Fruit fly (Drosophila melanogaster) whole organism, prepupa: Measurements from ENCODE around the gene RhoGDI.

ENCODE experiments used
- Blimp-1 ChIP-seq: fragments of 200-800 bp; sonication (Bioruptor generic); optimal IDR thresholded peaks from 3 replicates; lab custom pipeline; 2017; ENCODE audit warnings: missing biosample characterization, missing genetic modification characterization, mild to moderate bottlenecking, moderate library complexity, missing genetic modification reagents
- CG10631 ChIP-seq: fragments of 200-800 bp; sonication (Bioruptor generic); optimal IDR thresholded peaks from 2 replicates; lab custom pipeline; 2016; ENCODE audit warnings: missing biosample characterization, missing genetic modification characterization
- CG10669 ChIP-seq: fragments of 200-800 bp; sonication (Bioruptor generic); optimal IDR thresholded peaks from 3 replicates; lab custom pipeline; 2018; ENCODE audit warnings: missing biosample characterization, mild to moderate bottlenecking, missing genetic modification characterization, moderate library complexity
- CG11762 ChIP-seq: fragments of 200-800 bp; sonication (Bioruptor generic); optimal IDR thresholded peaks from 3 replicates; lab custom pipeline; 2016; ENCODE audit warnings: missing biosample characterization, missing genetic modification characterization; ENCODE audit not compliant: insufficient read depth
- CG16779 ChIP-seq: fragments of 200-800 bp; sonication (Bioruptor generic); optimal IDR thresholded peaks from 3 replicates; lab custom pipeline; 2017; ENCODE audit warnings: missing biosample characterization, mild to moderate bottlenecking, missing genetic modification characterization
- CG3032 ChIP-seq: fragments of 200-800 bp; optimal IDR thresholded peaks from 2 replicates; lab custom pipeline; 2019; ENCODE audit warnings: missing biosample characterization, mild to moderate bottlenecking, missing genetic modification characterization, moderate library complexity
- CG31627 ChIP-seq: fragments of 200-800 bp; sonication (Bioruptor generic); optimal IDR thresholded peaks from 3 replicates; lab custom pipeline; 2016; ENCODE audit warnings: missing biosample characterization, missing genetic modification characterization
- CG32006 ChIP-seq: fragments of 200-800 bp; sonication (Bioruptor generic); optimal IDR thresholded peaks from 3 replicates; lab custom pipeline; 2017; ENCODE audit warnings: missing biosample characterization, mild to moderate bottlenecking, missing genetic modification characterization
- CG34406 ChIP-seq: fragments of 200-800 bp; sonication (Bioruptor generic); optimal IDR thresholded peaks from 3 replicates; lab custom pipeline; 2016; ENCODE audit warnings: missing biosample characterization, missing genetic modification characterization
- CG3919 ChIP-seq: fragments of 200-800 bp; sonication (Bioruptor generic); optimal IDR thresholded peaks from 3 replicates; lab custom pipeline; 2016; ENCODE audit warnings: missing biosample characterization, missing genetic modification characterization
- CG4318 ChIP-seq: fragments of 200-800 bp; sonication (Bioruptor generic); optimal IDR thresholded peaks from 3 replicates; lab custom pipeline; 2017; ENCODE audit warnings: missing biosample characterization, mild to moderate bottlenecking, missing genetic modification characterization
- CG6163 ChIP-seq: fragments of 200-800 bp; sonication (Bioruptor generic); IDR thresholded peaks from 3 replicates; pipeline ENCODE4 v1.3.6; 2022; ENCODE audit warnings: missing biosample characterization, missing genetic modification characterization
- CG6276 ChIP-seq: fragments of 200-800 bp; sonication (Bioruptor generic); optimal IDR thresholded peaks from 2 replicates; lab custom pipeline; 2017; ENCODE audit warnings: missing biosample characterization, mild to moderate bottlenecking, missing genetic modification characterization
- CG6792 ChIP-seq: fragments of 200-800 bp; sonication (Bioruptor generic); optimal IDR thresholded peaks from 3 replicates; lab custom pipeline; 2016; ENCODE audit warnings: missing biosample characterization, missing genetic modification characterization
- CG6808 ChIP-seq: fragments of 200-800 bp; sonication (Bioruptor generic); optimal IDR thresholded peaks from 3 replicates; lab custom pipeline; 2017; ENCODE audit warnings: missing biosample characterization, missing genetic modification characterization, mild to moderate bottlenecking, moderate library complexity, missing genetic modification reagents
- CG6854 ChIP-seq: fragments of 200-800 bp; sonication (Bioruptor generic); optimal IDR thresholded peaks from 2 replicates; lab custom pipeline; 2017; ENCODE audit warnings: missing biosample characterization, mild to moderate bottlenecking, missing genetic modification characterization
- CG8119 ChIP-seq: fragments of 200-800 bp; sonication (Bioruptor generic); IDR thresholded peaks from 3 replicates; pipeline ENCODE4 v1.3.6; 2022; ENCODE audit warnings: missing biosample characterization, missing genetic modification characterization
- CG8632 ChIP-seq: fragments of 200-800 bp; sonication (Bioruptor generic); optimal IDR thresholded peaks from 3 replicates; lab custom pipeline; 2016; ENCODE audit warnings: missing biosample characterization, missing genetic modification characterization
- CG9139 ChIP-seq: fragments of 200-800 bp; sonication (Bioruptor generic); optimal IDR thresholded peaks from 3 replicates; lab custom pipeline; 2017; ENCODE audit warnings: missing biosample characterization, mild to moderate bottlenecking, missing genetic modification characterization
- Eip75B ChIP-seq: fragments of 200-800 bp; sonication (Bioruptor generic); optimal IDR thresholded peaks from 3 replicates; lab custom pipeline; 2016; ENCODE audit warnings: missing biosample characterization, missing genetic modification characterization
- Eip78C ChIP-seq: fragments of 200-800 bp; sonication (Bioruptor generic); peaks from one replicate; lab custom pipeline; 2016; ENCODE audit warnings: missing biosample characterization, missing genetic modification characterization
- Ets21C ChIP-seq: fragments of 200-800 bp; sonication (Bioruptor generic); optimal IDR thresholded peaks from 3 replicates; lab custom pipeline; 2016; ENCODE audit warnings: missing biosample characterization, missing genetic modification characterization
- Ets96B ChIP-seq: fragments of 200-800 bp; optimal IDR thresholded peaks from 2 replicates; lab custom pipeline; 2019; ENCODE audit warnings: missing biosample characterization, mild to moderate bottlenecking, missing genetic modification characterization, moderate library complexity
- Gug ChIP-seq: fragments of 200-800 bp; sonication (Bioruptor generic); IDR thresholded peaks from 2 replicates; pipeline ENCODE4 v1.3.6; 2022; ENCODE audit warnings: missing biosample characterization, missing genetic modification characterization
- Hr38 ChIP-seq: sonication (Bioruptor generic); optimal IDR thresholded peaks from 2 replicates; lab custom pipeline; 2016; ENCODE audit warnings: missing biosample characterization, missing genetic modification characterization
- Hr39 ChIP-seq: fragments of 200-800 bp; sonication (Bioruptor generic); optimal IDR thresholded peaks from 2 replicates; lab custom pipeline; 2016; ENCODE audit warnings: missing biosample characterization, missing genetic modification characterization
- Hr4 ChIP-seq: fragments of 200-800 bp; sonication (Bioruptor generic); optimal IDR thresholded peaks from 3 replicates; lab custom pipeline; 2016; ENCODE audit warnings: missing biosample characterization, missing genetic modification characterization
- Lpt ChIP-seq: fragments of 200-800 bp; sonication (Bioruptor generic); optimal IDR thresholded peaks from 3 replicates; lab custom pipeline; 2016; ENCODE audit warnings: missing biosample characterization, missing genetic modification characterization
- Met ChIP-seq: fragments of 200-800 bp; sonication (Bioruptor generic); optimal IDR thresholded peaks from 3 replicates; lab custom pipeline; 2016; ENCODE audit warnings: missing biosample characterization, missing genetic modification characterization
- OdsH ChIP-seq: fragments of 200-800 bp; sonication (Bioruptor generic); optimal IDR thresholded peaks from 3 replicates; lab custom pipeline; 2016; ENCODE audit warnings: missing biosample characterization, missing genetic modification characterization
- Sox102F ChIP-seq: fragments of 200-800 bp; sonication (Bioruptor generic); optimal IDR thresholded peaks from 2 replicates; lab custom pipeline; 2016; ENCODE audit warnings: missing biosample characterization, mild to moderate bottlenecking, missing genetic modification characterization
- Sox14 ChIP-seq: fragments of 200-800 bp; sonication (Bioruptor generic); optimal IDR thresholded peaks from 3 replicates; lab custom pipeline; 2016; ENCODE audit warnings: missing biosample characterization, missing genetic modification characterization
- achi ChIP-seq: fragments of 200-800 bp; sonication (Bioruptor generic); optimal IDR thresholded peaks from 3 replicates; lab custom pipeline; 2016; ENCODE audit warnings: missing biosample characterization, missing genetic modification characterization
- acj6 ChIP-seq: fragments of 200-800 bp; sonication (Bioruptor generic); optimal IDR thresholded peaks from 3 replicates; lab custom pipeline; 2016; ENCODE audit warnings: missing biosample characterization, missing genetic modification characterization
- cyc ChIP-seq: fragments of 200-800 bp; sonication (Bioruptor generic); optimal IDR thresholded peaks from 3 replicates; lab custom pipeline; 2016; ENCODE audit warnings: missing biosample characterization, missing genetic modification characterization
- dsx ChIP-seq: fragments of 200-800 bp; optimal IDR thresholded peaks from 3 replicates; lab custom pipeline; 2019; ENCODE audit warnings: missing biosample characterization, mild to moderate bottlenecking, missing genetic modification characterization, moderate library complexity; ENCODE audit not compliant: poor library complexity, severe bottlenecking
- eg ChIP-seq: fragments of 200-800 bp; sonication (Bioruptor generic); IDR thresholded peaks from 3 replicates; pipeline ENCODE4 v1.3.6; 2022; ENCODE audit warnings: missing biosample characterization, missing genetic modification characterization
- fd59A ChIP-seq: fragments of 200-800 bp; sonication (Bioruptor generic); optimal IDR thresholded peaks from 2 replicates; lab custom pipeline; 2017; ENCODE audit warnings: missing biosample characterization, mild to moderate bottlenecking, missing genetic modification characterization, missing genetic modification reagents
- fd85E ChIP-seq: fragments of 200-800 bp; sonication (Bioruptor generic); optimal IDR thresholded peaks from 3 replicates; lab custom pipeline; 2016; ENCODE audit warnings: missing biosample characterization, missing genetic modification characterization
- fkh ChIP-seq: fragments of 200-800 bp; sonication (Bioruptor generic); optimal IDR thresholded peaks from 3 replicates; lab custom pipeline; 2017; ENCODE audit warnings: missing biosample characterization, mild to moderate bottlenecking, missing genetic modification characterization, moderate library complexity
- lz ChIP-seq: fragments of 200-800 bp; sonication (Bioruptor generic); optimal IDR thresholded peaks from 3 replicates; lab custom pipeline; 2016; ENCODE audit warnings: missing biosample characterization, missing genetic modification characterization
- net ChIP-seq: fragments of 200-800 bp; sonication (Bioruptor generic); optimal IDR thresholded peaks from 3 replicates; lab custom pipeline; 2016; ENCODE audit warnings: missing biosample characterization, missing genetic modification characterization
- pdm3 ChIP-seq: fragments of 200-800 bp; sonication (Bioruptor generic); optimal IDR thresholded peaks from 3 replicates; lab custom pipeline; 2016; ENCODE audit warnings: missing biosample characterization, missing genetic modification characterization
- spab ChIP-seq: fragments of 200-800 bp; sonication (Bioruptor generic); optimal IDR thresholded peaks from 2 replicates; lab custom pipeline; 2017; ENCODE audit warnings: missing biosample characterization, mild to moderate bottlenecking, missing genetic modification characterization, missing genetic modification reagents
- ss ChIP-seq, 2 experiments: fragments of 200-800 bp; sonication (Bioruptor generic); optimal IDR thresholded peaks; 2 replicates in 1 of 2; 3 replicates in 1 of 2; lab custom pipeline; 2017 to 2018; ENCODE audit warnings: mild to moderate bottlenecking in 2 of 2, missing biosample characterization in 2 of 2, missing genetic modification characterization in 2 of 2, moderate library complexity in 1 of 2
- svp ChIP-seq: fragments of 200-800 bp; sonication (Bioruptor generic); peaks from one replicate; lab custom pipeline; 2016; ENCODE audit warnings: missing biosample characterization, missing genetic modification characterization
- vri ChIP-seq: fragments of 200-800 bp; sonication (Bioruptor generic); optimal IDR thresholded peaks from 3 replicates; lab custom pipeline; 2016; ENCODE audit warnings: missing biosample characterization, mild to moderate bottlenecking, missing genetic modification characterization

RhoGDI gene

dm6 chr3L:19955699-19956098, 27.2 kb downstream of the RhoGDI start, which contains the start of gene CG42263:
TSS of gene CG42263 (minus strand) at chr3L:19955799.
- TF ChIP-seq CG9139 (GFP tag; lab: Kevin White, UChicago) (no peak), Hr39 (GFP tag; lab: Kevin White, UChicago) (no peak), acj6 (GFP tag; lab: Kevin White, UChicago) (no peak), Hr38 (GFP tag; lab: Kevin White, UChicago) (no peak), CG8632 (GFP tag; lab: Kevin White, UChicago) (no peak), spab (GFP tag; lab: Kevin White, UChicago) (no peak), CG6163 (GFP tag; lab: Robert Waterston, UW) (no peak), CG3032 (tag; lab: Kevin White, UChicago) (no peak), CG6808 (GFP tag; lab: Kevin White, UChicago) (no peak), achi (GFP tag; lab: Kevin White, UChicago) (no peak), CG10669 (GFP tag; lab: Kevin White, UChicago) (no peak), vri (GFP tag; lab: Kevin White, UChicago) (no peak), CG11762 (GFP tag; lab: Kevin White, UChicago) (no peak), CG3919 (GFP tag; lab: Kevin White, UChicago) (no peak), svp (GFP tag; lab: Kevin White, UChicago) (no peak), Ets96B (tag; lab: Kevin White, UChicago) (no peak), dsx (GFP tag; lab: Kevin White, UChicago) (no peak)

dm6 chr3L:19961805-19962204, 33.3 kb downstream of the RhoGDI start:
- TF ChIP-seq CG31627 (GFP tag; lab: Kevin White, UChicago) (peak; percentile 1), Eip75B (no peak), CG16779 (tag; lab: Kevin White, UChicago) (peak; percentile 8), Eip78C (GFP tag; lab: Kevin White, UChicago) (peak; percentile 75), CG6276 (GFP tag; lab: Kevin White, UChicago) (no peak), pdm3 (peak; percentile 39), CG6808 (GFP tag; lab: Kevin White, UChicago) (peak; percentile 2), Blimp-1 (no peak), CG6792 (GFP tag; lab: Kevin White, UChicago) (peak; percentile 17), CG8119 (GFP tag; lab: Robert Waterston, UW) (peak; percentile 44; the same call in 2 of the 3 replicates), fd59A (peak; percentile 44), CG34406 (GFP tag; lab: Kevin White, UChicago) (no peak), net (GFP tag; lab: Kevin White, UChicago) (peak; percentile 28), acj6 (GFP tag; lab: Kevin White, UChicago) (peak; percentile 14), CG4318 (GFP tag; lab: Kevin White, UChicago) (no peak), CG11762 (GFP tag; lab: Kevin White, UChicago) (no peak), achi (GFP tag; lab: Kevin White, UChicago) (peak; percentile 36), CG6854 (GFP tag; lab: Kevin White, UChicago) (no peak), Ets96B (tag; lab: Kevin White, UChicago) (peak; percentile 51), cyc (GFP tag; lab: Kevin White, UChicago) (no peak), CG8632 (GFP tag; lab: Kevin White, UChicago) (peak; percentile 28), Gug (no peak), Lpt (GFP tag; lab: Kevin White, UChicago) (no peak), fkh (no peak), Met (GFP tag; lab: Kevin White, UChicago) (peak; percentile 23), CG10631 (GFP tag; lab: Kevin White, UChicago) (peak; percentile 36), Sox14 (GFP tag; lab: Kevin White, UChicago) (peak; percentile 5), lz (GFP tag; lab: Kevin White, UChicago) (peak; percentile 15), spab (GFP tag; lab: Kevin White, UChicago) (peak; percentile 40), ss (GFP tag; optimal IDR thresholded peaks at IDR 0.05; lab: Kevin White, UChicago) (peak in 1 of 2 experiments; percentile 51), CG3919 (GFP tag; lab: Kevin White, UChicago) (no peak), CG32006 (GFP tag; lab: Kevin White, UChicago) (peak; percentile 25), fd85E (GFP tag; lab: Kevin White, UChicago) (no peak), OdsH (GFP tag; lab: Kevin White, UChicago) (peak; percentile 12), eg (GFP tag; lab: Robert Waterston, UW) (no peak), svp (GFP tag; lab: Kevin White, UChicago) (peak; percentile 41), Ets21C (GFP tag; lab: Kevin White, UChicago) (no peak), dsx (GFP tag; lab: Kevin White, UChicago) (peak; percentile 20), Sox102F (GFP tag; lab: Kevin White, UChicago) (peak; percentile 7), CG9139 (GFP tag; lab: Kevin White, UChicago) (peak; percentile 6), Hr4 (GFP tag; lab: Kevin White, UChicago) (peak; percentile 39)
